Worm (Caenorhabditis elegans) whole organism, L4/young adult: ENCODE measurements around the gene Y39B6A.30.

ENCODE experiments used
- W03F9.2 ChIP-seq: fragments of 150-350 bp; optimal IDR thresholded peaks from 2 replicates; lab custom pipeline; 2014; ENCODE audit warnings: missing biosample characterization, missing genetic modification characterization
- dao-5 ChIP-seq: sonication (generic microtip); optimal IDR thresholded peaks from 2 replicates; lab custom pipeline; 2016; ENCODE audit warnings: missing genotype, missing genetic modification characterization, moderate library complexity, missing compliant biosample characterization
- him-1 ChIP-seq: sonication (generic microtip); optimal IDR thresholded peaks from 2 replicates; lab custom pipeline; 2016; ENCODE audit warnings: missing genotype, missing genetic modification reagents, missing genetic modification characterization, missing compliant biosample characterization

DNA sequence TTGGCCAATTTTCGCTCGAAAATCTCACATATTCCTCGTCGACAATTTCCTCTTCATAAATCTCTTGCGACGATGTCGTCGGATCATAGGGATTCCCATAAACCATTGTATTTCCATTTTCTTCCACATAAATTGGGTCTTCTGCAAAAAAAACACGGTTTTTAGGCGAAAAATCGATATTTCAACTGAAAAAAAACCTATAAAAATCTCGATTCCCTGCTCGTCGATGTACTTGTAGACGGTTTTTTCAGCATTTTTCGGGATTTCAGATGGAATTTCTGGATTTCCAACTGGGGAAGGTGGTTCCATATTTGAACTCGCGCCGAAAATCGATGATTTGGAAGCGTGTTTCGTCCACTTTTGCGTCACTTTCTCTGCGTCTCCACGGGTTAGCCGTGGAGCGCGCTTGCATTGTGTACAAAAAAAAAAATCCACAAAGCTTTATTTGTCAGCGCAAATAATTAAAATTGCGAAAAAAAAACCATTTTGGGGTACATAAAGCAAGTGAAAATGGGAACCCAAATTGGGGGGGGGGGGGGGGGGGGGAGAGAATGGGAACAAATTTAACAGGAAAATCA is 46.8 kb upstream of the Y39B6A.30 start, which contains the start of gene Y39B6A.43:
- TF ChIP-seq W03F9.2 (tag; lab: Kevin White, UChicago) = peak; percentile 90
- TF ChIP-seq him-1 (tag; lab: Kevin White, UChicago) = peak; percentile 92
- no peak for TF ChIP-seq dao-5 (tag; lab: Kevin White, UChicago)
